Fruit fly (Drosophila melanogaster): ENCODE data around the gene CG13305.
A peak's percentile ranks its signal among the peaks of the same experiment; 100 is the strongest.

Gene CG13305

DNA sequence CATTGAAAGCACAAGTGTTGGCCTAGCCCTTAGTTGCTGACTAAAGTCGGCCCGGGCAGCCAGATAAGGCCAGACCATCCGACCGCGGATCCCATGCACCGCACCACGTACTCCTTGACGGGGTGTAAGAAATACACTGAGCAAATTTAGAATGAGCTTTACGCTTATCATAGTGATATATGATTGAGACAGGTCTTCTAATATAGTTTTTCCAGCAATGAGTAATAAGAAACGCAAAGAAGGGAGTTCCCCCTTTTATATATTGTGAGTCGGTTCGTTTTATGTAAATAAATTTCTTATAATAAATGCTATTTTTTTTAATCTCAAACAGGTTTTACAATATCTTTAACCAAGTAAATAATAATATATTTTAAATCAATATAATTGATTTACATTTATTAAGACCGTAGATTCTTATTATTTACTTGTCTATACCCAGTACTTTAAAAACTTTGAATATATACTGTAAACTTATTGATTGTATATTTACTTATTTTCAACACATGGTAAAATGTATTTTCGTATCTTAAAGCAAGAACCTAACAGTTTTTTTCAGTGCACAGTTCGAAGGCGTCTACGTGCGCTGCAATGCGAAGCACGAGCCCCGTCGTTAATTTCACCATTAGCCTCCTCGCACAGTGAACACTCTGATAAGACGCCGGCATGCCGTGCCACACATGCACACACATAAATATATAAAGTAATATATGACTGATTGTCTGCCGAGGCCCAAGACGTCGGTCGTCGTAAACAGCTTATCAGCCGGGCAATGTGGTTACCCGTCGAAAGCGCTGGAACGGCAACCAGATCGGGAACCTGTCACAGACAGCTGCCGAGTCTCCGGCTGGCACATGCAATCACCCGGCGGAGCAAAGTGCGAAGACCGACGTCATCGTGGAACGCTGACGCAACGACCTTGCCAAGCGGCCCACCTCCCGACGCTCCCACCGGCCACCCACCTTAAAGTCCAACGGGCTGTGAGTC, 45.6 kb upstream of the CG13305 start (continued):
- TF ChIP-seq Vsx1 (GFP tag; optimal IDR thresholded peaks at IDR 0.05) = peak; percentile 58
- TF ChIP-seq Hr51 (GFP tag; optimal IDR thresholded peaks at IDR 0.05) = peak in 1 of 2 experiments; percentile 76
- no peak for TF ChIP-seq h (optimal IDR thresholded peaks at IDR 0.05)
- peak; percentile 48 for TF ChIP-seq D19A (tag; optimal IDR thresholded peaks at IDR 0.05)
- no peak for TF ChIP-seq H2.0 (GFP tag; IDR thresholded peaks at IDR 0.05)
- no peak for TF ChIP-seq repo (GFP tag; optimal IDR thresholded peaks at IDR 0.05)
- no peak for TF ChIP-seq Taf1 (GFP tag; IDR thresholded peaks at IDR 0.05)
- TF ChIP-seq ssp (GFP tag; IDR thresholded peaks at IDR 0.05) = no peak
- no peak for TF ChIP-seq CG34422 (GFP tag; IDR thresholded peaks at IDR 0.05)
- TF ChIP-seq ase (GFP tag; IDR thresholded peaks at IDR 0.05) = no peak
- TF ChIP-seq az2 (GFP tag; optimal IDR thresholded peaks at IDR 0.05) = peak; percentile 51
- peak; percentile 60 for TF ChIP-seq CG10979 (tag; optimal IDR thresholded peaks at IDR 0.05)
- 0 out of 2 replicates have a peak, but pooled peaks have one; percentile 21 for TF ChIP-seq ranshi (GFP tag; IDR thresholded peaks at IDR 0.05)
- TF ChIP-seq CG34224 (GFP tag; IDR thresholded peaks at IDR 0.05; ENCODE audit: partially characterized antibody) = no peak
- 0 out of 3 replicates have a peak, but pooled peaks have one; percentile 9 for TF ChIP-seq zfh1 (GFP tag; IDR thresholded peaks at IDR 0.05)
- no peak for TF ChIP-seq fru (optimal IDR thresholded peaks at IDR 0.05)
- TF ChIP-seq tap (tag; optimal IDR thresholded peaks at IDR 0.05) = no peak
- TF ChIP-seq stc (GFP tag; IDR thresholded peaks at IDR 0.05) = no peak; the same call in 1 of the 2 replicates
- TF ChIP-seq bab2 (GFP tag; optimal IDR thresholded peaks at IDR 0.05) = no peak
- TF ChIP-seq CG2116 (GFP tag; optimal IDR thresholded peaks at IDR 0.05) = no peak
- TF ChIP-seq CG7786 (GFP tag; optimal IDR thresholded peaks at IDR 0.05) = no peak
- TF ChIP-seq Dp (GFP tag; optimal IDR thresholded peaks at IDR 0.05) = no peak
- TF ChIP-seq Hr39 (optimal IDR thresholded peaks at IDR 0.05) = no peak
- TF ChIP-seq CG11398 (GFP tag; optimal IDR thresholded peaks at IDR 0.05) = no peak
- TF ChIP-seq CG11723 (GFP tag; optimal IDR thresholded peaks at IDR 0.05) = peak; percentile 26
- TF ChIP-seq slp2 (GFP tag; optimal IDR thresholded peaks at IDR 0.05) = no peak
- no peak for TF ChIP-seq gt (GFP tag; IDR thresholded peaks at IDR 0.05)
- no peak for TF ChIP-seq cas (GFP tag; IDR thresholded peaks at IDR 0.05)
- no peak for TF ChIP-seq Nf-YA (GFP tag; IDR thresholded peaks at IDR 0.05)
- no peak for TF ChIP-seq CG4282 (GFP tag; optimal IDR thresholded peaks at IDR 0.05)
- no peak for TF ChIP-seq CG8089 (GFP tag; optimal IDR thresholded peaks at IDR 0.05)
- peak; percentile 66 for TF ChIP-seq CG10209 (GFP tag; optimal IDR thresholded peaks at IDR 0.05)
- TF ChIP-seq lab (GFP tag; optimal IDR thresholded peaks at IDR 0.05) = peak; percentile 59
- no peak for TF ChIP-seq unc-4 (GFP tag; IDR thresholded peaks at IDR 0.05; ENCODE audit: partially characterized antibody)
- no peak for TF ChIP-seq Hmx (GFP tag; optimal IDR thresholded peaks at IDR 0.05)
- no peak for TF ChIP-seq sqz (GFP tag; optimal IDR thresholded peaks at IDR 0.05)
- peak; percentile 43; the same call in 1 of the 2 replicates for TF ChIP-seq CG14014 (GFP tag; IDR thresholded peaks at IDR 0.05)
- TF ChIP-seq tio (GFP tag; optimal IDR thresholded peaks at IDR 0.05) = peak; percentile 57
- no peak for TF ChIP-seq CG16863 (GFP tag; optimal IDR thresholded peaks at IDR 0.05)
- TF ChIP-seq CG8359 (GFP tag; optimal IDR thresholded peaks at IDR 0.05; ENCODE audit: borderline replicate concordance) = no peak
- TF ChIP-seq CG7928 (GFP tag; optimal IDR thresholded peaks at IDR 0.05) = no peak
- 0 out of 2 replicates have a peak, but pooled peaks have one; percentile 21 for TF ChIP-seq E2f2 (GFP tag; IDR thresholded peaks at IDR 0.05)
- no peak for TF ChIP-seq p53 (GFP tag; optimal IDR thresholded peaks at IDR 0.05)
- peak; percentile 30 for TF ChIP-seq Abd-B (GFP tag; optimal IDR thresholded peaks at IDR 0.05)
- no peak for TF ChIP-seq Rx (GFP tag; IDR thresholded peaks at IDR 0.05)
- peak; percentile 15 for TF ChIP-seq CG12071 (GFP tag; optimal IDR thresholded peaks at IDR 0.05)
- TF ChIP-seq Xbp1 (GFP tag; optimal IDR thresholded peaks at IDR 0.05) = peak; percentile 42
- no peak for TF ChIP-seq vfl (GFP tag; optimal IDR thresholded peaks at IDR 0.05)
- TF ChIP-seq CG7745 (tag; optimal IDR thresholded peaks at IDR 0.05) = peak; percentile 16
- TF ChIP-seq CG10543 (GFP tag; optimal IDR thresholded peaks at IDR 0.05) = peak; percentile 86
